Fruit fly (Drosophila melanogaster): ENCODE results near the gene CG5004.

CG5004 gene

DNA sequence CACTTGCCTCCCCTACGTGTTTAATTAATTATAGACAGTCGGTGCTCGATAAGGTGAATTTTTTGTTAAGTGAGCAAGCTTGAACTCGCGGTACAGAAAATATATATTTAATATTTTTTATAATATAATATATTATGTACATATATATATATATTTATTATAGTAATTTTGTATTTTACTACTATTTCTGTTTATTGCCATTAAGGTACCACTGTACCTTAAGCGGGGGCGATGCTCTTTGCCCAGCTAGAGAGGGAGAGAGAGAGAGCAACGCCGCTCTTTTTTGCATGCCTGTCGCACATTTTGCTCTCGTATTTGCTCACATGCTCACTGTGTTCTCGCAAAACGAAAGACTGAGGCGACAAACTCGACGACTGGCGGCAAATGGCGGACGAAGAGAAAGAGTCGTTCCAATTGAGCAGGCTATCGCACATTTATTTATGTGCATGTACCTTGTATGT is 63.1 kb downstream of the CG5004 start (continued):
- TF ChIP-seq CG34224 (GFP tag; IDR thresholded peaks at IDR 0.05; ENCODE audit: partially characterized antibody) (no peak), Nf-YC (tag; optimal IDR thresholded peaks at IDR 0.05) (peak; percentile 41), cas (GFP tag; IDR thresholded peaks at IDR 0.05) (0 out of 2 replicates have a peak, but pooled peaks have one; percentile 18), CG10462 (GFP tag; optimal IDR thresholded peaks at IDR 0.05) (no peak), D19A (tag; optimal IDR thresholded peaks at IDR 0.05) (peak; percentile 33), CG10274 (GFP tag; optimal IDR thresholded peaks at IDR 0.05) (no peak), ap (GFP tag; IDR thresholded peaks at IDR 0.05) (no peak), slbo (GFP tag; IDR thresholded peaks at IDR 0.05) (peak; percentile 74), CG1233 (GFP tag; optimal IDR thresholded peaks at IDR 0.05) (peak; percentile 7), mld (GFP tag; IDR thresholded peaks at IDR 0.05; ENCODE audit: partially characterized antibody) (no peak), dimm (GFP tag; IDR thresholded peaks at IDR 0.05) (no peak), abd-A (tag; optimal IDR thresholded peaks at IDR 0.05) (no peak), CG7372 (GFP tag; IDR thresholded peaks at IDR 0.05) (peak; percentile 69), kah (GFP tag; optimal IDR thresholded peaks at IDR 0.05) (no peak), CG34422 (GFP tag; IDR thresholded peaks at IDR 0.05) (0 out of 3 replicates have a peak, but pooled peaks have one; percentile 29), CG7271 (tag; optimal IDR thresholded peaks at IDR 0.05) (no peak), shn (GFP tag; optimal IDR thresholded peaks at IDR 0.05) (no peak), CG10543 (GFP tag; optimal IDR thresholded peaks at IDR 0.05) (no peak), lov (optimal IDR thresholded peaks at IDR 0.05) (no peak), lov (GFP tag; IDR thresholded peaks at IDR 0.05) (no peak), CG7745 (tag; optimal IDR thresholded peaks at IDR 0.05) (no peak), CG6765 (GFP tag; optimal IDR thresholded peaks at IDR 0.05) (peak; percentile 24), CG3065 (GFP tag; optimal IDR thresholded peaks at IDR 0.05) (no peak), Ravus (GFP tag; IDR thresholded peaks at IDR 0.05) (no peak; the same call in 1 of the 2 replicates), Side (GFP tag; optimal IDR thresholded peaks at IDR 0.05) (no peak), crol (GFP tag; IDR thresholded peaks at IDR 0.05) (no peak), CG18011 (GFP tag; optimal IDR thresholded peaks at IDR 0.05) (no peak), CG30020 (tag; optimal IDR thresholded peaks at IDR 0.05) (no peak), CG10431 (GFP tag; optimal IDR thresholded peaks at IDR 0.05) (no peak), sima (GFP tag; optimal IDR thresholded peaks at IDR 0.05) (no peak), CG31441 (GFP tag; IDR thresholded peaks at IDR 0.05) (0 out of 2 replicates have a peak, but pooled peaks have one; percentile 32), Hr3 (GFP tag; optimal IDR thresholded peaks at IDR 0.05) (peak; percentile 12), oc (tag; optimal IDR thresholded peaks at IDR 0.05) (no peak), CG17361 (GFP tag; IDR thresholded peaks at IDR 0.05) (0 out of 3 replicates have a peak, but pooled peaks have one; percentile 35), wor (GFP tag; IDR thresholded peaks at IDR 0.05) (no peak), Eip74EF (GFP tag; optimal IDR thresholded peaks at IDR 0.05) (no peak), NC2α (GFP tag; optimal IDR thresholded peaks at IDR 0.05) (no peak), CG15011 (GFP tag; optimal IDR thresholded peaks at IDR 0.05) (no peak), crc (GFP tag; optimal IDR thresholded peaks at IDR 0.05) (no peak), lmd (GFP tag; IDR thresholded peaks at IDR 0.05) (peak; percentile 62; the same call in 1 of the 2 replicates), B-H1 (GFP tag; IDR thresholded peaks at IDR 0.05) (peak; percentile 17; the same call in 1 of the 3 replicates), dmrt11E (tag; optimal IDR thresholded peaks at IDR 0.05) (no peak), Doc3 (GFP tag; IDR thresholded peaks at IDR 0.05; ENCODE audit: partially characterized antibody) (no peak), ham (GFP tag; IDR thresholded peaks at IDR 0.05) (no peak), CG15514 (GFP tag; optimal IDR thresholded peaks at IDR 0.05) (peak; percentile 44), CG10654 (GFP tag; optimal IDR thresholded peaks at IDR 0.05) (no peak), CG16863 (GFP tag; optimal IDR thresholded peaks at IDR 0.05) (no peak), CG8924 (tag; optimal IDR thresholded peaks at IDR 0.05) (peak; percentile 53), CG13287 (GFP tag; IDR thresholded peaks at IDR 0.05; ENCODE audit: partially characterized antibody) (no peak), CG6272 (GFP tag; IDR thresholded peaks at IDR 0.05) (no peak), CG34376 (GFP tag; optimal IDR thresholded peaks at IDR 0.05) (no peak)

Measured in whole organism, embryonic.